Fruit fly (Drosophila melanogaster): ENCODE results near the gene Kebab.

Kebab gene

dm6 chr2L:2084349-2084748, 39.1 kb downstream of the Kebab start (continued):
- TF ChIP-seq CG43689 (GFP tag; IDR thresholded peaks at IDR 0.05): no peak
- no peak for TF ChIP-seq org-1 (GFP tag; optimal IDR thresholded peaks at IDR 0.05)
- TF ChIP-seq CG11456 (GFP tag; IDR thresholded peaks at IDR 0.05): 0 out of 3 replicates have a peak, but pooled peaks have one; percentile 54
- no peak for TF ChIP-seq ewg (GFP tag; optimal IDR thresholded peaks at IDR 0.05)
- no peak for TF ChIP-seq Abd-B (GFP tag; optimal IDR thresholded peaks at IDR 0.05)
- TF ChIP-seq Rx (GFP tag; IDR thresholded peaks at IDR 0.05): no peak
- no peak for TF ChIP-seq CG4328 (GFP tag; optimal IDR thresholded peaks at IDR 0.05)
- TF ChIP-seq CG30403 (GFP tag; optimal IDR thresholded peaks at IDR 0.05): no peak
- no peak for TF ChIP-seq pros (GFP tag; optimal IDR thresholded peaks at IDR 0.05)
- no peak for TF ChIP-seq Nf-YB (GFP tag; optimal IDR thresholded peaks at IDR 0.05)
- TF ChIP-seq otp (GFP tag; IDR thresholded peaks at IDR 0.05): no peak
- TF ChIP-seq CG7745 (tag; optimal IDR thresholded peaks at IDR 0.05): no peak
- no peak for TF ChIP-seq Xrp1 (GFP tag; IDR thresholded peaks at IDR 0.05)
- TF ChIP-seq CG33557 (GFP tag; optimal IDR thresholded peaks at IDR 0.05): no peak
- TF ChIP-seq scrt (GFP tag; optimal IDR thresholded peaks at IDR 0.05): no peak
- no peak for TF ChIP-seq CG15479 (GFP tag; optimal IDR thresholded peaks at IDR 0.05)
- TF ChIP-seq peb (GFP tag; IDR thresholded peaks at IDR 0.05): no peak
- TF ChIP-seq CG1832 (GFP tag; optimal IDR thresholded peaks at IDR 0.05): no peak
- TF ChIP-seq stwl (tag; optimal IDR thresholded peaks at IDR 0.05): no peak
- TF ChIP-seq CG12769 (tag; optimal IDR thresholded peaks at IDR 0.05): peak; percentile 32
- no peak for TF ChIP-seq CG5953 (GFP tag; IDR thresholded peaks at IDR 0.05)
- no peak for TF ChIP-seq Vsx1 (GFP tag; optimal IDR thresholded peaks at IDR 0.05)
- no peak for TF ChIP-seq CG11695 (GFP tag; IDR thresholded peaks at IDR 0.05)
- TF ChIP-seq CG15601 (tag; optimal IDR thresholded peaks at IDR 0.05): no peak
- no peak for TF ChIP-seq pita (GFP tag; optimal IDR thresholded peaks at IDR 0.05)
- no peak for TF ChIP-seq jing (GFP tag; optimal IDR thresholded peaks at IDR 0.05)
- TF ChIP-seq eve (GFP tag; optimal IDR thresholded peaks at IDR 0.05): no peak
- TF ChIP-seq CG11696 (GFP tag; IDR thresholded peaks at IDR 0.05): peak; percentile 81
- TF ChIP-seq CG10979 (tag; optimal IDR thresholded peaks at IDR 0.05): no peak
- TF ChIP-seq gro (GFP tag; optimal IDR thresholded peaks at IDR 0.05): no peak
- no peak for TF ChIP-seq twi (tag; optimal IDR thresholded peaks at IDR 0.05)
- no peak for TF ChIP-seq YL-1 (GFP tag; optimal IDR thresholded peaks at IDR 0.05)
- peak; percentile 54; the same call in 1 of the 3 replicates for TF ChIP-seq dysf (GFP tag; IDR thresholded peaks at IDR 0.05)
- no peak for TF ChIP-seq CG9797 (GFP tag; optimal IDR thresholded peaks at IDR 0.05)
- TF ChIP-seq sd (tag; optimal IDR thresholded peaks at IDR 0.05): no peak
- no peak for TF ChIP-seq dan (GFP tag; IDR thresholded peaks at IDR 0.05)
- TF ChIP-seq CG14667 (GFP tag; IDR thresholded peaks at IDR 0.05): 0 out of 2 replicates have a peak, but pooled peaks have one; percentile 28
- TF ChIP-seq CG32532 (GFP tag; IDR thresholded peaks at IDR 0.05): peak; percentile 51; the same call in 1 of the 2 replicates
- TF ChIP-seq Stat92E (GFP tag; optimal IDR thresholded peaks at IDR 0.05): no peak
- no peak for TF ChIP-seq wor (GFP tag; IDR thresholded peaks at IDR 0.05)
- 0 out of 2 replicates have a peak, but pooled peaks have one; percentile 31 for TF ChIP-seq ara (GFP tag; IDR thresholded peaks at IDR 0.05)
- TF ChIP-seq CG12942 (GFP tag; optimal IDR thresholded peaks at IDR 0.05): no peak
- no peak for TF ChIP-seq CG1233 (GFP tag; optimal IDR thresholded peaks at IDR 0.05)
- peak; percentile 45; the same call in 1 of the 2 replicates for TF ChIP-seq ranshi (GFP tag; IDR thresholded peaks at IDR 0.05)
- no peak for TF ChIP-seq D (optimal IDR thresholded peaks at IDR 0.05)
- TF ChIP-seq D (GFP tag; optimal IDR thresholded peaks at IDR 0.05): no peak
- TF ChIP-seq CG17361 (GFP tag; IDR thresholded peaks at IDR 0.05): no peak
- TF ChIP-seq CG11723 (GFP tag; optimal IDR thresholded peaks at IDR 0.05): no peak
- no peak for TF ChIP-seq Eip74EF (GFP tag; optimal IDR thresholded peaks at IDR 0.05)
- no peak for TF ChIP-seq lilli (GFP tag; optimal IDR thresholded peaks at IDR 0.05)
- no peak for TF ChIP-seq CG10366 (GFP tag; IDR thresholded peaks at IDR 0.05)

Measured in whole organism, embryonic.